Fruit fly (Drosophila melanogaster) whole organism, prepupa: ENCODE data around the gene Cralbp.

ENCODE experiments used
- Blimp-1 ChIP-seq: fragments of 200-800 bp; sonication (Bioruptor generic); optimal IDR thresholded peaks from 3 replicates; lab custom pipeline; 2017; ENCODE audit warnings: missing biosample characterization, missing genetic modification characterization, mild to moderate bottlenecking, moderate library complexity, missing genetic modification reagents
- CG10631 ChIP-seq: fragments of 200-800 bp; sonication (Bioruptor generic); optimal IDR thresholded peaks from 2 replicates; lab custom pipeline; 2016; ENCODE audit warnings: missing biosample characterization, missing genetic modification characterization
- CG10669 ChIP-seq: fragments of 200-800 bp; sonication (Bioruptor generic); optimal IDR thresholded peaks from 3 replicates; lab custom pipeline; 2018; ENCODE audit warnings: missing biosample characterization, mild to moderate bottlenecking, missing genetic modification characterization, moderate library complexity
- CG11294 ChIP-seq: fragments of 200-800 bp; sonication (Bioruptor generic); IDR thresholded peaks from 2 replicates; pipeline ENCODE4 v1.3.6; 2022; ENCODE audit warnings: missing biosample characterization, missing genetic modification characterization
- CG11762 ChIP-seq: fragments of 200-800 bp; sonication (Bioruptor generic); optimal IDR thresholded peaks from 3 replicates; lab custom pipeline; 2016; ENCODE audit warnings: missing biosample characterization, missing genetic modification characterization; ENCODE audit not compliant: insufficient read depth
- CG11902 ChIP-seq: fragments of 200-800 bp; sonication (Bioruptor generic); optimal IDR thresholded peaks from 3 replicates; lab custom pipeline; 2016; ENCODE audit warnings: missing biosample characterization, missing genetic modification characterization
- CG15336 ChIP-seq: fragments of 200-800 bp; sonication (Bioruptor generic); IDR thresholded peaks from 2 replicates; pipeline ENCODE4 v1.3.6; 2022; ENCODE audit warnings: missing biosample characterization, missing genetic modification characterization
- CG1621 ChIP-seq: fragments of 200-800 bp; sonication (Bioruptor generic); optimal IDR thresholded peaks from 3 replicates; lab custom pipeline; 2018; ENCODE audit warnings: missing biosample characterization, mild to moderate bottlenecking, missing genetic modification characterization
- CG16779 ChIP-seq: fragments of 200-800 bp; sonication (Bioruptor generic); optimal IDR thresholded peaks from 3 replicates; lab custom pipeline; 2017; ENCODE audit warnings: missing biosample characterization, mild to moderate bottlenecking, missing genetic modification characterization
- CG31627 ChIP-seq: fragments of 200-800 bp; sonication (Bioruptor generic); optimal IDR thresholded peaks from 3 replicates; lab custom pipeline; 2016; ENCODE audit warnings: missing biosample characterization, missing genetic modification characterization
- CG32006 ChIP-seq: fragments of 200-800 bp; sonication (Bioruptor generic); optimal IDR thresholded peaks from 3 replicates; lab custom pipeline; 2017; ENCODE audit warnings: missing biosample characterization, mild to moderate bottlenecking, missing genetic modification characterization
- CG34406 ChIP-seq: fragments of 200-800 bp; sonication (Bioruptor generic); optimal IDR thresholded peaks from 3 replicates; lab custom pipeline; 2016; ENCODE audit warnings: missing biosample characterization, missing genetic modification characterization
- CG3919 ChIP-seq: fragments of 200-800 bp; sonication (Bioruptor generic); optimal IDR thresholded peaks from 3 replicates; lab custom pipeline; 2016; ENCODE audit warnings: missing biosample characterization, missing genetic modification characterization
- CG4318 ChIP-seq: fragments of 200-800 bp; sonication (Bioruptor generic); optimal IDR thresholded peaks from 3 replicates; lab custom pipeline; 2017; ENCODE audit warnings: missing biosample characterization, mild to moderate bottlenecking, missing genetic modification characterization
- CG6163 ChIP-seq: fragments of 200-800 bp; sonication (Bioruptor generic); IDR thresholded peaks from 3 replicates; pipeline ENCODE4 v1.3.6; 2022; ENCODE audit warnings: missing biosample characterization, missing genetic modification characterization
- CG6792 ChIP-seq: fragments of 200-800 bp; sonication (Bioruptor generic); optimal IDR thresholded peaks from 3 replicates; lab custom pipeline; 2016; ENCODE audit warnings: missing biosample characterization, missing genetic modification characterization
- CG6808 ChIP-seq: fragments of 200-800 bp; sonication (Bioruptor generic); optimal IDR thresholded peaks from 3 replicates; lab custom pipeline; 2017; ENCODE audit warnings: missing biosample characterization, missing genetic modification characterization, mild to moderate bottlenecking, moderate library complexity, missing genetic modification reagents
- CG6854 ChIP-seq: fragments of 200-800 bp; sonication (Bioruptor generic); optimal IDR thresholded peaks from 2 replicates; lab custom pipeline; 2017; ENCODE audit warnings: missing biosample characterization, mild to moderate bottlenecking, missing genetic modification characterization
- CG7368 ChIP-seq: fragments of 200-800 bp; sonication (Bioruptor generic); optimal IDR thresholded peaks from 3 replicates; lab custom pipeline; 2016; ENCODE audit warnings: missing biosample characterization, missing genetic modification characterization
- CG8119 ChIP-seq: fragments of 200-800 bp; sonication (Bioruptor generic); IDR thresholded peaks from 3 replicates; pipeline ENCODE4 v1.3.6; 2022; ENCODE audit warnings: missing biosample characterization, missing genetic modification characterization
- CG8319 ChIP-seq: fragments of 200-800 bp; sonication (Bioruptor generic); optimal IDR thresholded peaks from 3 replicates; lab custom pipeline; 2016; ENCODE audit warnings: missing biosample characterization, missing genetic modification characterization
- CG8632 ChIP-seq: fragments of 200-800 bp; sonication (Bioruptor generic); optimal IDR thresholded peaks from 3 replicates; lab custom pipeline; 2016; ENCODE audit warnings: missing biosample characterization, missing genetic modification characterization
- CG9139 ChIP-seq: fragments of 200-800 bp; sonication (Bioruptor generic); optimal IDR thresholded peaks from 3 replicates; lab custom pipeline; 2017; ENCODE audit warnings: missing biosample characterization, mild to moderate bottlenecking, missing genetic modification characterization
- Eip75B ChIP-seq: fragments of 200-800 bp; sonication (Bioruptor generic); optimal IDR thresholded peaks from 3 replicates; lab custom pipeline; 2016; ENCODE audit warnings: missing biosample characterization, missing genetic modification characterization
- Eip93F ChIP-seq: fragments of 200-800 bp; sonication (Bioruptor generic); optimal IDR thresholded peaks from 2 replicates; lab custom pipeline; 2016; ENCODE audit warnings: missing biosample characterization, mild to moderate bottlenecking, missing genetic modification characterization
- Ets21C ChIP-seq: fragments of 200-800 bp; sonication (Bioruptor generic); optimal IDR thresholded peaks from 3 replicates; lab custom pipeline; 2016; ENCODE audit warnings: missing biosample characterization, missing genetic modification characterization
- Gug ChIP-seq: fragments of 200-800 bp; sonication (Bioruptor generic); IDR thresholded peaks from 2 replicates; pipeline ENCODE4 v1.3.6; 2022; ENCODE audit warnings: missing biosample characterization, missing genetic modification characterization
- Hr38 ChIP-seq: sonication (Bioruptor generic); optimal IDR thresholded peaks from 2 replicates; lab custom pipeline; 2016; ENCODE audit warnings: missing biosample characterization, missing genetic modification characterization
- Lpt ChIP-seq: fragments of 200-800 bp; sonication (Bioruptor generic); optimal IDR thresholded peaks from 3 replicates; lab custom pipeline; 2016; ENCODE audit warnings: missing biosample characterization, missing genetic modification characterization
- Met ChIP-seq: fragments of 200-800 bp; sonication (Bioruptor generic); optimal IDR thresholded peaks from 3 replicates; lab custom pipeline; 2016; ENCODE audit warnings: missing biosample characterization, missing genetic modification characterization
- OdsH ChIP-seq: fragments of 200-800 bp; sonication (Bioruptor generic); optimal IDR thresholded peaks from 3 replicates; lab custom pipeline; 2016; ENCODE audit warnings: missing biosample characterization, missing genetic modification characterization
- Smox ChIP-seq: fragments of 200-800 bp; sonication (Bioruptor generic); optimal IDR thresholded peaks from 3 replicates; lab custom pipeline; 2016; ENCODE audit warnings: missing biosample characterization, missing genetic modification characterization
- Sox102F ChIP-seq: fragments of 200-800 bp; sonication (Bioruptor generic); optimal IDR thresholded peaks from 2 replicates; lab custom pipeline; 2016; ENCODE audit warnings: missing biosample characterization, mild to moderate bottlenecking, missing genetic modification characterization
- Sox14 ChIP-seq: fragments of 200-800 bp; sonication (Bioruptor generic); optimal IDR thresholded peaks from 3 replicates; lab custom pipeline; 2016; ENCODE audit warnings: missing biosample characterization, missing genetic modification characterization
- Sox15 ChIP-seq: fragments of 200-800 bp; sonication (Bioruptor generic); optimal IDR thresholded peaks from 3 replicates; lab custom pipeline; 2016; ENCODE audit warnings: missing biosample characterization, missing genetic modification characterization
- achi ChIP-seq: fragments of 200-800 bp; sonication (Bioruptor generic); optimal IDR thresholded peaks from 3 replicates; lab custom pipeline; 2016; ENCODE audit warnings: missing biosample characterization, missing genetic modification characterization
- acj6 ChIP-seq: fragments of 200-800 bp; sonication (Bioruptor generic); optimal IDR thresholded peaks from 3 replicates; lab custom pipeline; 2016; ENCODE audit warnings: missing biosample characterization, missing genetic modification characterization
- cyc ChIP-seq: fragments of 200-800 bp; sonication (Bioruptor generic); optimal IDR thresholded peaks from 3 replicates; lab custom pipeline; 2016; ENCODE audit warnings: missing biosample characterization, missing genetic modification characterization
- dac ChIP-seq: fragments of 200-800 bp; sonication (Bioruptor generic); optimal IDR thresholded peaks from 2 replicates; lab custom pipeline; 2017; ENCODE audit warnings: missing biosample characterization, mild to moderate bottlenecking, missing genetic modification characterization
- dsx ChIP-seq: fragments of 200-800 bp; optimal IDR thresholded peaks from 3 replicates; lab custom pipeline; 2019; ENCODE audit warnings: missing biosample characterization, mild to moderate bottlenecking, missing genetic modification characterization, moderate library complexity; ENCODE audit not compliant: poor library complexity, severe bottlenecking
- eg ChIP-seq: fragments of 200-800 bp; sonication (Bioruptor generic); IDR thresholded peaks from 3 replicates; pipeline ENCODE4 v1.3.6; 2022; ENCODE audit warnings: missing biosample characterization, missing genetic modification characterization
- esn ChIP-seq: fragments of 200-800 bp; sonication (Bioruptor generic); optimal IDR thresholded peaks from 2 replicates; lab custom pipeline; 2016; ENCODE audit warnings: missing biosample characterization, mild to moderate bottlenecking, missing genetic modification characterization, moderate library complexity
- fd59A ChIP-seq: fragments of 200-800 bp; sonication (Bioruptor generic); optimal IDR thresholded peaks from 2 replicates; lab custom pipeline; 2017; ENCODE audit warnings: missing biosample characterization, mild to moderate bottlenecking, missing genetic modification characterization, missing genetic modification reagents
- fd85E ChIP-seq: fragments of 200-800 bp; sonication (Bioruptor generic); optimal IDR thresholded peaks from 3 replicates; lab custom pipeline; 2016; ENCODE audit warnings: missing biosample characterization, missing genetic modification characterization
- fkh ChIP-seq: fragments of 200-800 bp; sonication (Bioruptor generic); optimal IDR thresholded peaks from 3 replicates; lab custom pipeline; 2017; ENCODE audit warnings: missing biosample characterization, mild to moderate bottlenecking, missing genetic modification characterization, moderate library complexity
- lz ChIP-seq: fragments of 200-800 bp; sonication (Bioruptor generic); optimal IDR thresholded peaks from 3 replicates; lab custom pipeline; 2016; ENCODE audit warnings: missing biosample characterization, missing genetic modification characterization
- pdm3 ChIP-seq: fragments of 200-800 bp; sonication (Bioruptor generic); optimal IDR thresholded peaks from 3 replicates; lab custom pipeline; 2016; ENCODE audit warnings: missing biosample characterization, missing genetic modification characterization
- salr ChIP-seq, 2 experiments: fragments of 200-800 bp; sonication (Bioruptor generic); optimal IDR thresholded peaks; 3 replicates each; lab custom pipeline; 2016 to 2018; ENCODE audit warnings: missing biosample characterization in 2 of 2, missing genetic modification characterization in 2 of 2, mild to moderate bottlenecking in 1 of 2
- ss ChIP-seq, 2 experiments: fragments of 200-800 bp; sonication (Bioruptor generic); optimal IDR thresholded peaks; 2 replicates in 1 of 2; 3 replicates in 1 of 2; lab custom pipeline; 2017 to 2018; ENCODE audit warnings: mild to moderate bottlenecking in 2 of 2, missing biosample characterization in 2 of 2, missing genetic modification characterization in 2 of 2, moderate library complexity in 1 of 2
- svp ChIP-seq: fragments of 200-800 bp; sonication (Bioruptor generic); peaks from one replicate; lab custom pipeline; 2016; ENCODE audit warnings: missing biosample characterization, missing genetic modification characterization
- topi ChIP-seq: fragments of 200-800 bp; sonication (Bioruptor generic); optimal IDR thresholded peaks from 3 replicates; lab custom pipeline; 2016; ENCODE audit warnings: missing biosample characterization, missing genetic modification characterization
- vri ChIP-seq: fragments of 200-800 bp; sonication (Bioruptor generic); optimal IDR thresholded peaks from 3 replicates; lab custom pipeline; 2016; ENCODE audit warnings: missing biosample characterization, mild to moderate bottlenecking, missing genetic modification characterization

Gene Cralbp

DNA sequence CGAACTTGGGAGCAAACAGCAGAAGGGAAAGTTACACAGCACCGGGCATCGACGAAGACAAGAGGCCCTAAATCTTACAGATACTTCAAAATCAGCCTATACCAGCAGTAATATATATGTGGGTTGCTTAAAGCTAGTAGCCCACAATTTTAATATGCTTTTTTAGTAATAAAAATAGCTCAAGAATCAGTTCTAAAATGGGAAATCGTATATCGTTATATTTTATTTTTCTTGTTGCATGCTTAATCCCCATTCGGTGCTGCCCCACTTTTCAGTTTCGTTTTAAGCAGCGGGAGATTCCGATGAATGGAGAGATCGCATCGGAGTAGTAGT, 21.5 kb upstream of the Cralbp start:
- peak; percentile 83 for TF ChIP-seq Sox15 (GFP tag; lab: Kevin White, UChicago)
- TF ChIP-seq ss (GFP tag; optimal IDR thresholded peaks at IDR 0.05; lab: Kevin White, UChicago) = peak; percentile 71 to 84
- peak; percentile 87 for TF ChIP-seq acj6
- TF ChIP-seq Gug (GFP tag; lab: Robert Waterston, UW) = peak; percentile 57
- peak; percentile 86 for TF ChIP-seq CG6808 (GFP tag; lab: Kevin White, UChicago)
- no peak for TF ChIP-seq CG6854 (GFP tag; lab: Kevin White, UChicago)
- TF ChIP-seq esn (GFP tag; lab: Kevin White, UChicago) = peak; percentile 72
- peak; percentile 61 for TF ChIP-seq CG31627 (GFP tag; lab: Kevin White, UChicago)
- TF ChIP-seq lz (GFP tag; lab: Kevin White, UChicago) = peak; percentile 74
- peak; percentile 89 for TF ChIP-seq Eip75B (GFP tag; lab: Kevin White, UChicago)
- TF ChIP-seq CG3919 = peak; percentile 83
- TF ChIP-seq OdsH (GFP tag; lab: Kevin White, UChicago) = peak; percentile 86
- no peak for TF ChIP-seq vri (GFP tag; lab: Kevin White, UChicago)
- peak; percentile 82 for TF ChIP-seq CG15336 (GFP tag; lab: Robert Waterston, UW)
- no peak for TF ChIP-seq Eip93F (GFP tag; lab: Kevin White, UChicago)
- peak; percentile 35 for TF ChIP-seq Blimp-1
- peak; percentile 83 for TF ChIP-seq pdm3
- peak; percentile 74 for TF ChIP-seq topi (GFP tag; lab: Kevin White, UChicago)
- TF ChIP-seq CG1621 = peak; percentile 70
- TF ChIP-seq Smox (GFP tag; lab: Kevin White, UChicago) = no peak
- TF ChIP-seq CG8319 (GFP tag; lab: Kevin White, UChicago) = peak; percentile 73
- TF ChIP-seq svp (GFP tag; lab: Kevin White, UChicago) = peak; percentile 82
- peak; percentile 80 for TF ChIP-seq CG11762 (GFP tag; lab: Kevin White, UChicago)
- peak; percentile 56 for TF ChIP-seq CG16779 (tag; lab: Kevin White, UChicago)
- peak; percentile 46 for TF ChIP-seq Ets21C (GFP tag; lab: Kevin White, UChicago)
- peak; percentile 49 for TF ChIP-seq Sox102F (GFP tag; lab: Kevin White, UChicago)
- TF ChIP-seq CG10631 = peak; percentile 83
- TF ChIP-seq Met (GFP tag; lab: Kevin White, UChicago) = no peak
- peak; percentile 75 for TF ChIP-seq dsx (GFP tag; lab: Kevin White, UChicago)
- TF ChIP-seq Lpt = peak; percentile 65
- TF ChIP-seq fkh = no peak
- TF ChIP-seq CG9139 (GFP tag; lab: Kevin White, UChicago) = peak; percentile 63
- peak; percentile 80 for TF ChIP-seq CG8119 (GFP tag; lab: Robert Waterston, UW)
- TF ChIP-seq CG7368 (GFP tag; lab: Kevin White, UChicago) = peak; percentile 67
- TF ChIP-seq CG4318 = peak; percentile 77
- TF ChIP-seq fd85E = peak; percentile 58
- TF ChIP-seq CG11294 (GFP tag; lab: Robert Waterston, UW) = peak; percentile 64; the same call in 1 of the 2 replicates
- TF ChIP-seq eg = peak; percentile 79
- TF ChIP-seq dac (GFP tag; lab: Kevin White, UChicago) = peak; percentile 72
- peak; percentile 94 for TF ChIP-seq CG32006 (GFP tag; lab: Kevin White, UChicago)
- peak; percentile 72 for TF ChIP-seq CG6163 (GFP tag; lab: Robert Waterston, UW)
- peak; percentile 67 for TF ChIP-seq cyc (GFP tag; lab: Kevin White, UChicago)
- TF ChIP-seq salr (GFP tag; optimal IDR thresholded peaks at IDR 0.05; lab: Kevin White, UChicago) = peak; percentile 57 to 81
- peak; percentile 66 for TF ChIP-seq CG11902 (GFP tag; lab: Kevin White, UChicago)
- TF ChIP-seq fd59A (GFP tag; lab: Kevin White, UChicago) = peak; percentile 82
- peak; percentile 74 for TF ChIP-seq Sox14 (GFP tag; lab: Kevin White, UChicago)
- TF ChIP-seq achi (GFP tag; lab: Kevin White, UChicago) = peak; percentile 79
- TF ChIP-seq CG6792 (GFP tag; lab: Kevin White, UChicago) = peak; percentile 81
- TF ChIP-seq Hr38 (GFP tag; lab: Kevin White, UChicago) = no peak
- TF ChIP-seq CG34406 = peak; percentile 73
- TF ChIP-seq CG10669 (GFP tag; lab: Kevin White, UChicago) = peak; percentile 85
- peak; percentile 66 for TF ChIP-seq CG8632 (GFP tag; lab: Kevin White, UChicago)
